Fruit fly (Drosophila melanogaster) whole organism, embryonic: Measurements from ENCODE around the gene CG6689.

ENCODE experiments used
- Blimp-1 ChIP-seq: fragments of 200-800 bp; sonication (Bioruptor generic); optimal IDR thresholded peaks from 3 replicates; lab custom pipeline; 2018; ENCODE audit warnings: missing biosample characterization, missing genetic modification characterization, mild to moderate bottlenecking, moderate library complexity, missing genetic modification reagents
- CG11085 ChIP-seq: fragments of 200-800 bp; sonication (Bioruptor generic); IDR thresholded peaks from 2 replicates; pipeline ENCODE4 v1.3.6; 2022; ENCODE audit warnings: missing biosample characterization, missing genetic modification characterization
- CG11695 ChIP-seq: fragments of 200-800 bp; sonication (Bioruptor generic); IDR thresholded peaks from 3 replicates; pipeline ENCODE4 v1.3.6; 2022; ENCODE audit warnings: missing biosample characterization, missing genetic modification characterization
- CG14667 ChIP-seq: fragments of 200-800 bp; sonication (Bioruptor generic); IDR thresholded peaks from 2 replicates; pipeline ENCODE4 v1.3.6; 2022; ENCODE audit warnings: missing biosample characterization, missing genetic modification characterization
- CG15696 ChIP-seq: fragments of 200-800 bp; sonication (Bioruptor generic); optimal IDR thresholded peaks from 2 replicates; lab custom pipeline; 2019; ENCODE audit warnings: missing biosample characterization, mild to moderate bottlenecking, missing genetic modification characterization, moderate library complexity
- CG1647 ChIP-seq: fragments of 200-800 bp; sonication (Bioruptor generic); optimal IDR thresholded peaks from 3 replicates; lab custom pipeline; 2016; ENCODE audit warnings: missing biosample characterization, missing genetic modification characterization
- CG16779 ChIP-seq: fragments of 200-800 bp; sonication (Bioruptor generic); IDR thresholded peaks from 2 replicates; pipeline ENCODE4 v1.3.6; 2022; ENCODE audit warnings: missing biosample characterization, missing genetic modification characterization
- CG17361 ChIP-seq: fragments of 200-800 bp; sonication (Bioruptor generic); IDR thresholded peaks from 3 replicates; pipeline ENCODE4 v1.3.6; 2022; ENCODE audit warnings: missing biosample characterization, missing genetic modification characterization
- CG17385 ChIP-seq: fragments of 200-800 bp; sonication (Bioruptor generic); optimal IDR thresholded peaks from 3 replicates; lab custom pipeline; 2018; ENCODE audit warnings: missing biosample characterization, mild to moderate bottlenecking, missing genetic modification characterization
- CG32772 ChIP-seq: fragments of 200-800 bp; sonication (Bioruptor generic); IDR thresholded peaks from 2 replicates; pipeline ENCODE4 v1.3.6; 2022; ENCODE audit warnings: missing biosample characterization, missing genetic modification characterization
- CG33213 ChIP-seq: fragments of 200-800 bp; sonication (Bioruptor generic); optimal IDR thresholded peaks from 3 replicates; lab custom pipeline; 2016; ENCODE audit warnings: missing biosample characterization, missing genetic modification characterization
- CG34224 ChIP-seq: fragments of 200-800 bp; sonication (Bioruptor generic); IDR thresholded peaks from 3 replicates; pipeline ENCODE4 v1.3.6; 2022; ENCODE audit warnings: missing biosample characterization, missing genetic modification characterization; ENCODE audit not compliant: partially characterized antibody
- CG3726 ChIP-seq: fragments of 200-800 bp; sonication (Bioruptor generic); IDR thresholded peaks from 3 replicates; pipeline ENCODE4, ENCODE4 v1.3.6; 2022; ENCODE audit warnings: missing biosample characterization, missing genetic modification characterization
- CG4360 ChIP-seq: fragments of 200-800 bp; sonication (Bioruptor generic); IDR thresholded peaks from 2 replicates; pipeline ENCODE4 v1.3.6; 2022; ENCODE audit warnings: missing biosample characterization, missing genetic modification characterization
- CG43689 ChIP-seq: fragments of 200-800 bp; sonication (Bioruptor generic); IDR thresholded peaks from 2 replicates; pipeline ENCODE4 v1.3.6; 2022; ENCODE audit warnings: missing biosample characterization, missing genetic modification characterization
- CG6654 ChIP-seq: fragments of 200-800 bp; sonication (Bioruptor generic); optimal IDR thresholded peaks from 2 replicates; lab custom pipeline; 2017; ENCODE audit warnings: missing biosample characterization, mild to moderate bottlenecking, missing genetic modification characterization
- CG7357 ChIP-seq: fragments of 200-800 bp; sonication (Bioruptor generic); IDR thresholded peaks from 3 replicates; pipeline ENCODE4 v1.3.6; 2022; ENCODE audit warnings: missing biosample characterization, missing genetic modification characterization
- CG9876 ChIP-seq: fragments of 200-800 bp; sonication (Bioruptor generic); optimal IDR thresholded peaks from 2 replicates; lab custom pipeline; 2016; ENCODE audit warnings: missing biosample characterization, missing genetic modification characterization
- Camta ChIP-seq: fragments of 200-800 bp; sonication (Bioruptor generic); optimal IDR thresholded peaks from 2 replicates; lab custom pipeline; 2016; ENCODE audit warnings: missing biosample characterization, missing genetic modification characterization
- Dfd ChIP-seq, 2 experiments: fragments of >200 bp; optimal IDR thresholded peaks; 2 replicates each; lab custom pipeline; 2017; ENCODE audit warnings: missing biosample characterization in 2 of 2, missing genetic modification characterization in 2 of 2
- Hr78 ChIP-seq, 2 experiments: fragments of 200-800 bp in 1 of 2; fragments of >200 bp in 1 of 2; sonication (Bioruptor generic) in 1 of 2; optimal IDR thresholded peaks; 2 replicates each; lab custom pipeline; 2017 to 2019; ENCODE audit warnings: missing biosample characterization in 2 of 2, missing genetic modification characterization in 2 of 2, mild to moderate bottlenecking in 1 of 2, moderate library complexity in 1 of 2
- Nf-YA ChIP-seq: fragments of 200-800 bp; sonication (Bioruptor generic); IDR thresholded peaks from 2 replicates; pipeline ENCODE4 v1.3.6; 2022; ENCODE audit warnings: missing biosample characterization, missing genetic modification characterization
- Oli ChIP-seq: fragments of 200-800 bp; sonication (Bioruptor generic); optimal IDR thresholded peaks from 2 replicates; lab custom pipeline; 2018; ENCODE audit warnings: missing biosample characterization, mild to moderate bottlenecking, missing genetic modification characterization, moderate library complexity
- Six4 ChIP-seq: fragments of 200-800 bp; sonication (Bioruptor generic); optimal IDR thresholded peaks from 2 replicates; lab custom pipeline; 2016; ENCODE audit warnings: missing biosample characterization, missing genetic modification characterization
- Trl ChIP-seq, 3 experiments: fragments of >200 bp in 2 of 3; fragments of 200-800 bp in 1 of 3; sonication (Bioruptor generic) in 1 of 3; optimal IDR thresholded peaks; 2 replicates in 1 of 3; 3 replicates in 2 of 3; lab custom pipeline; 2016 to 2017; ENCODE audit warnings: missing biosample characterization in 1 of 3, missing genetic modification characterization in 1 of 3
- Vsx1 ChIP-seq: fragments of 200-800 bp; sonication (Bioruptor generic); optimal IDR thresholded peaks from 2 replicates; lab custom pipeline; 2017; ENCODE audit warnings: missing biosample characterization, mild to moderate bottlenecking, missing genetic modification characterization, missing genetic modification reagents
- ab ChIP-seq: fragments of 200-800 bp; sonication (Bioruptor generic); optimal IDR thresholded peaks from 2 replicates; lab custom pipeline; 2016; ENCODE audit warnings: missing biosample characterization, missing genetic modification characterization
- al ChIP-seq: fragments of 200-800 bp; sonication (Bioruptor generic); IDR thresholded peaks from 2 replicates; pipeline ENCODE4 v1.3.6; 2022; ENCODE audit warnings: missing biosample characterization, missing genetic modification characterization
- chn ChIP-seq: fragments of 200-800 bp; sonication (Bioruptor generic); optimal IDR thresholded peaks from 2 replicates; lab custom pipeline; 2016; ENCODE audit warnings: missing biosample characterization, missing genetic modification characterization
- ci ChIP-seq: fragments of 200-800 bp; sonication (Bioruptor generic); IDR thresholded peaks from 3 replicates; pipeline ENCODE4 v1.3.6; 2022; ENCODE audit warnings: missing biosample characterization, missing genetic modification characterization
- dmrt11E ChIP-seq: fragments of 200-800 bp; sonication (Bioruptor generic); optimal IDR thresholded peaks from 3 replicates; lab custom pipeline; 2018; ENCODE audit warnings: missing biosample characterization, mild to moderate bottlenecking, missing genetic modification characterization, moderate library complexity
- emc ChIP-seq: fragments of 200-800 bp; sonication (Bioruptor generic); optimal IDR thresholded peaks from 2 replicates; lab custom pipeline; 2016; ENCODE audit warnings: missing biosample characterization, missing genetic modification characterization
- esg ChIP-seq: fragments of 200-800 bp; sonication (Bioruptor generic); conservative IDR thresholded peaks from 2 replicates; pipeline ENCODE4 v1.3.6; 2022; ENCODE audit warnings: missing biosample characterization, missing genetic modification characterization
- gem ChIP-seq: fragments of 200-800 bp; sonication (Bioruptor generic); optimal IDR thresholded peaks from 2 replicates; lab custom pipeline; 2019; ENCODE audit warnings: missing biosample characterization, mild to moderate bottlenecking, missing genetic modification characterization, moderate library complexity
- hkb ChIP-seq, 2 experiments: fragments of 200-800 bp in 1 of 2; fragments of >200 bp in 1 of 2; sonication (Bioruptor generic) in 1 of 2; IDR thresholded peaks in 1 of 2; optimal IDR thresholded peaks in 1 of 2; 2 replicates each; pipeline versions ENCODE4 v1.3.6 to Lab custom; 2017 to 2022; ENCODE audit warnings: missing biosample characterization in 1 of 2, missing genetic modification characterization in 1 of 2
- inv ChIP-seq: fragments of 200-800 bp; sonication (Bioruptor generic); IDR thresholded peaks from 2 replicates; pipeline ENCODE4 v1.3.6; 2022; ENCODE audit warnings: missing biosample characterization, missing genetic modification characterization; ENCODE audit not compliant: partially characterized antibody
- lilli ChIP-seq: fragments of 200-800 bp; sonication (Bioruptor generic); optimal IDR thresholded peaks from 3 replicates; lab custom pipeline; 2016; ENCODE audit warnings: missing biosample characterization, missing genetic modification characterization
- lola ChIP-seq, 3 experiments: fragments of >200 bp in 2 of 3; fragments of 200-800 bp in 1 of 3; sonication (Bioruptor generic) in 1 of 3; optimal IDR thresholded peaks; 2 replicates each; lab custom pipeline; 2017 to 2019; ENCODE audit warnings: missing biosample characterization in 3 of 3, missing genetic modification characterization in 3 of 3, mild to moderate bottlenecking in 1 of 3, moderate library complexity in 1 of 3
- lov ChIP-seq, 2 experiments: fragments of 200-800 bp in 1 of 2; fragments of >200 bp in 1 of 2; sonication (Bioruptor generic) in 1 of 2; IDR thresholded peaks in 1 of 2; optimal IDR thresholded peaks in 1 of 2; 2 replicates in 1 of 2; 3 replicates in 1 of 2; pipeline versions ENCODE4 v1.3.6 to Lab custom; 2017 to 2022; ENCODE audit warnings: missing biosample characterization in 1 of 2, missing genetic modification characterization in 1 of 2
- nerfin-1 ChIP-seq: fragments of 200-800 bp; sonication (Bioruptor generic); optimal IDR thresholded peaks from 3 replicates; lab custom pipeline; 2019; ENCODE audit warnings: missing biosample characterization, mild to moderate bottlenecking, missing genetic modification characterization, moderate library complexity
- nmo ChIP-seq: fragments of 200-800 bp; sonication (Bioruptor generic); optimal IDR thresholded peaks from 2 replicates; lab custom pipeline; 2018; ENCODE audit warnings: missing biosample characterization, mild to moderate bottlenecking, missing genetic modification characterization, moderate library complexity
- sens-2 ChIP-seq: fragments of 200-800 bp; sonication (Bioruptor generic); IDR thresholded peaks from 2 replicates; pipeline ENCODE4 v1.3.6; 2022; ENCODE audit warnings: missing biosample characterization, missing genetic modification characterization
- tll ChIP-seq, 2 experiments: fragments of 200-800 bp in 1 of 2; fragments of >200 bp in 1 of 2; sonication (Bioruptor generic) in 1 of 2; optimal IDR thresholded peaks; 2 replicates each; lab custom pipeline; 2017 to 2019; ENCODE audit warnings: missing biosample characterization in 2 of 2, missing genetic modification characterization in 2 of 2, mild to moderate bottlenecking in 1 of 2, moderate library complexity in 1 of 2
- tna ChIP-seq: fragments of 200-800 bp; sonication (Bioruptor generic); IDR thresholded peaks from 2 replicates; pipeline ENCODE4 v1.3.6; 2022; ENCODE audit warnings: missing biosample characterization, missing genetic modification characterization; ENCODE audit not compliant: partially characterized antibody
- trh ChIP-seq: fragments of 200-800 bp; sonication (Bioruptor generic); optimal IDR thresholded peaks from 2 replicates; lab custom pipeline; 2016; ENCODE audit warnings: missing biosample characterization, missing genetic modification characterization
- yki ChIP-seq: fragments of >200 bp; optimal IDR thresholded peaks from 3 replicates; lab custom pipeline; 2018

The CG6689 gene

dm6 chr3R:11197389-11197716, 22.5 kb downstream of the CG6689 start, which contains the start of gene cu (continued):
- no peak for TF ChIP-seq nerfin-1 (tag; lab: Kevin White, UChicago)
- TF ChIP-seq CG3726 (GFP tag; lab: Robert Waterston, UW): no peak
- TF ChIP-seq Trl (optimal IDR thresholded peaks at IDR 0.05; lab: Kevin White, UChicago): peak; percentile 54 to 58
- TF ChIP-seq Trl (GFP tag; optimal IDR thresholded peaks at IDR 0.05; lab: Kevin White, UChicago): no peak
- TF ChIP-seq hkb (optimal IDR thresholded peaks at IDR 0.05; lab: Kevin White, UChicago): peak; percentile 33
- no peak for TF ChIP-seq hkb (GFP tag; IDR thresholded peaks at IDR 0.05; lab: Robert Waterston, UW)
- no peak for TF ChIP-seq inv (GFP tag; lab: Robert Waterston, UW)
- TF ChIP-seq CG33213 (GFP tag; lab: Kevin White, UChicago): peak; percentile 75
- TF ChIP-seq lola (GFP tag; optimal IDR thresholded peaks at IDR 0.05; lab: Kevin White, UChicago): peak in 1 of 3 experiments; percentile 26
- no peak for TF ChIP-seq CG15696
- peak in 1 of 2 experiments; percentile 28 for TF ChIP-seq Dfd (GFP tag; optimal IDR thresholded peaks at IDR 0.05; lab: Kevin White, UChicago)
- TF ChIP-seq ab (GFP tag; lab: Kevin White, UChicago): peak; percentile 76
- no peak for TF ChIP-seq CG9876 (GFP tag; lab: Kevin White, UChicago)

- TF ChIP-seq CG4360 (peak; percentile 70), ci (peak; percentile 96), Hr78 (GFP tag; optimal IDR thresholded peaks at IDR 0.05; lab: Kevin White, UChicago) (peak in 1 of 2 experiments; percentile 96), CG1647 (GFP tag; lab: Kevin White, UChicago) (peak; percentile 81), gem (tag; lab: Kevin White, UChicago) (peak; percentile 100), CG43689 (GFP tag; lab: Robert Waterston, UW) (peak; percentile 95), chn (peak; percentile 81), CG14667 (GFP tag; lab: Robert Waterston, UW) (peak; percentile 96), CG11695 (GFP tag; lab: Robert Waterston, UW) (peak; percentile 99), Six4 (peak; percentile 98), emc (peak; percentile 85), lilli (peak; percentile 94), Nf-YA (peak; percentile 96), Vsx1 (GFP tag; lab: Kevin White, UChicago) (peak; percentile 96), yki (lab: Kevin White, UChicago) (no peak), CG7357 (GFP tag; lab: Robert Waterston, UW) (peak; percentile 96), al (GFP tag; lab: Robert Waterston, UW) (peak; percentile 99), CG32772 (peak; percentile 98), CG16779 (GFP tag; lab: Robert Waterston, UW) (peak; percentile 91), CG6654 (GFP tag; lab: Kevin White, UChicago) (peak; percentile 95), CG17385 (GFP tag; lab: Kevin White, UChicago) (peak; percentile 96), trh (GFP tag; lab: Kevin White, UChicago) (peak; percentile 98), Blimp-1 (peak; percentile 100), esg (GFP tag; lab: Robert Waterston, UW) (peak; percentile 99), tna (GFP tag; lab: Robert Waterston, UW) (no peak), sens-2 (GFP tag; lab: Robert Waterston, UW) (peak; percentile 82), lov (optimal IDR thresholded peaks at IDR 0.05; lab: Kevin White, UChicago) (no peak), lov (GFP tag; IDR thresholded peaks at IDR 0.05; lab: Robert Waterston, UW) (peak; percentile 88; the same call in 2 of the 3 replicates), CG34224 (GFP tag; lab: Robert Waterston, UW) (no peak), Camta (peak; percentile 89), tll (GFP tag; optimal IDR thresholded peaks at IDR 0.05; lab: Kevin White, UChicago) (peak in 1 of 2 experiments; percentile 81), CG11085 (GFP tag; lab: Robert Waterston, UW) (peak; percentile 96), Oli (tag; lab: Kevin White, UChicago) (peak; percentile 99), dmrt11E (tag; lab: Kevin White, UChicago) (peak; percentile 90), nmo (GFP tag; lab: Kevin White, UChicago) (peak; percentile 100), CG17361 (peak; percentile 100)
Observed at dm6 chr3R:11196648-11197388, 23.0 kb downstream of the CG6689 start.
